Worm (Caenorhabditis elegans): Measurements from ENCODE around the gene Y49F6B.20.

The Y49F6B.20 gene

DNA sequence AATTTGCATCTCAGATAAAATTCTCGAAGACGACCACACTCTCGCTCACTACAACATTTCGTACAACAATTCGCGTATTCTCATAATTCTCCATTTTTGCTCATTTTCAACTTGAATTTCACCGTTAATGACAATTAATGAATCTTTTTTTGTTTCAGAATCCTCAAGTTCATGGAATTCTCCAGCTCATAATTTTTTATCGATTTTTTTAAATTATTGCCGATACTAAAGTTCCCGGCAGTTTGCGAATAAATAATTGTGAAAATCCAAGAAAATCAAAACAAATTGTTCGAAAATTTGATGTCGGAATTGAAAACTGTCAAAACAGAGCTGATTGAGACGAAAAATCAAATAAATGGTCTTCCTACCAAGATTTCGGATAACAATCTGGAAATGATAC is 22.5 kb downstream of the Y49F6B.20 start, which contains the start of gene C16C8.21:
C16C8.21 (plus strand) TSS at position 301 of the 400 bp plus-strand sequence.
- TF ChIP-seq peb-1 (tag; optimal IDR thresholded peaks at IDR 0.05): no peak
- TF ChIP-seq Y55F3AM.14 (GFP tag; optimal IDR thresholded peaks at IDR 0.05): no peak
- no peak for TF ChIP-seq ceh-82 (tag; optimal IDR thresholded peaks at IDR 0.05)
- TF ChIP-seq nhr-129 (tag; optimal IDR thresholded peaks at IDR 0.05): no peak
- no peak for TF ChIP-seq nhr-21 (tag; optimal IDR thresholded peaks at IDR 0.05)
- TF ChIP-seq F13H6.1 (tag; optimal IDR thresholded peaks at IDR 0.05): no peak
- TF ChIP-seq ZK546.5 (tag; optimal IDR thresholded peaks at IDR 0.05): no peak
- no peak for TF ChIP-seq fos-1 (tag; optimal IDR thresholded peaks at IDR 0.05)
- TF ChIP-seq lin-39 (tag; optimal IDR thresholded peaks at IDR 0.05): no peak
- no peak for TF ChIP-seq R02D3.7 (tag; optimal IDR thresholded peaks at IDR 0.05)
- no peak for TF ChIP-seq zag-1 (tag; optimal IDR thresholded peaks at IDR 0.05)
- TF ChIP-seq unc-55 (GFP tag; optimal IDR thresholded peaks at IDR 0.05): no peak

DNA sequence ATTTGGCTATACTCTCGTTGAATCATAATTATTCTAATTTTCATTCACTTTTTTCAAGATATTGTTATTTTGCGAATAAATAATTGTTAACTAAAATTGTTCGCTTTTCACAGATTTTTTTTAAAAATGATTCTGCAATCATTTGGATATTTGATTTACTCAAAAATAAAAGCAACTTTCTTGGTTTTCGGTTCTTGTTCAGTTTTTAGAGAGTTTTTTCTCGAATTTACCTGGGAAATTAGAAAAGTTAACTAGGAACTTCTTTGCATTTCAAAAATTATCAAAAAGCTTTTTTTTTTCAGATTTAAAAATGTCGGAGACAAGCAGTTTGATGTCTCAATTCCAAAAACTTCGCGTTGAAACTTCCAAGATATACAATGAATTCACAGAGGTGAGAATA is 23.8 kb downstream of the Y49F6B.20 start, which contains the start of the genes C16C8.20 and gldi-6:
C16C8.20 (plus strand) TSS at position 301 of the 400 bp plus-strand sequence.
gldi-6 (plus strand) TSS at position 301 of the 400 bp plus-strand sequence.
- no peak for TF ChIP-seq blmp-1 (tag; optimal IDR thresholded peaks at IDR 0.05; ENCODE audit: insufficient read depth)
- no peak for TF ChIP-seq nhr-23 (tag; optimal IDR thresholded peaks at IDR 0.05)
- TF ChIP-seq ztf-1 (GFP tag; conservative IDR thresholded peaks at IDR 0.05): no peak
- TF ChIP-seq nhr-129 (tag; optimal IDR thresholded peaks at IDR 0.05): no peak
- no peak for TF ChIP-seq lsy-2 (tag; optimal IDR thresholded peaks at IDR 0.05)
- no peak for TF ChIP-seq nhr-77 (tag; optimal IDR thresholded peaks at IDR 0.05)

DNA sequence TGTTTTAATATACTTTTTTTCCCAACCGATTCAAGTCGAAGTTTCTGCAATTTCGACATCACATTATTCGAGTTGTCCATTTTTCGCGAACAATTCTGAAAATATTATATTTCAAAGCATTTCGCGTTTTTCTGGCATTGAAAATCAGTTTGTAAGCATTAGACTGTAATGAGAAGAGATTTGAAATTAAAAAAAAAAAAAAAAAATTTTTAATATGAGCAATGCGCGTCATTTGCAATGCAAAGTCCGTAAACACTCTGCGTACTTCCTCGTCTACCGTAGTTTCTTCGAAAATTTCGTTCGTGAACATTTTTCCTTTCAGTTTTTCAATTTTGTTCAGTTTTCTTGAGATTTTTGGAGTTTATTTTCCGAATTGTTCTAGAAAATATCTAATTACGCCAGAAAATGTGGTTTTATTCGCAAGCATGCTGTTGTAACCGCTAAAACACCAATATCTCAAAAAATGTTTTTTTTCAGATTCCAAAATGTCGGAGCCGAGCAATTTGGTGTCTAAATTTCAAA is 25.1 kb downstream of the Y49F6B.20 start, which contains the start of the genes C16C8.5 and C16C8.16:
C16C8.5 (minus strand) TSS at position 101 of the 522 bp plus-strand sequence.
C16C8.16 (plus strand) TSS at position 472 of the 522 bp plus-strand sequence.
- TF ChIP-seq mbf-1 (tag; optimal IDR thresholded peaks at IDR 0.05) (no peak), elt-1 (tag; optimal IDR thresholded peaks at IDR 0.05) (no peak), lin-13 (GFP tag; optimal IDR thresholded peaks at IDR 0.05) (no peak), sem-4 (tag; optimal IDR thresholded peaks at IDR 0.05) (no peak), alr-1 (tag; optimal IDR thresholded peaks at IDR 0.05) (no peak), snpc-4 (tag; optimal IDR thresholded peaks at IDR 0.05) (no peak), blmp-1 (tag; optimal IDR thresholded peaks at IDR 0.05; ENCODE audit: insufficient read depth) (no peak), lin-11 (tag; optimal IDR thresholded peaks at IDR 0.05) (no peak), nhr-10 (tag; optimal IDR thresholded peaks at IDR 0.05) (no peak), gmeb-1 (tag; optimal IDR thresholded peaks at IDR 0.05) (no peak), nhr-6 (tag; optimal IDR thresholded peaks at IDR 0.05) (no peak), sma-3 (GFP tag; optimal IDR thresholded peaks at IDR 0.05) (no peak), aly-2 (tag; optimal IDR thresholded peaks at IDR 0.05) (no peak), skn-1 (tag; optimal IDR thresholded peaks at IDR 0.05) (no peak), nhr-129 (tag; optimal IDR thresholded peaks at IDR 0.05) (no peak), Y55F3AM.14 (GFP tag; optimal IDR thresholded peaks at IDR 0.05) (no peak), nhr-21 (tag; optimal IDR thresholded peaks at IDR 0.05) (no peak), fos-1 (tag; optimal IDR thresholded peaks at IDR 0.05) (no peak)

DNA sequence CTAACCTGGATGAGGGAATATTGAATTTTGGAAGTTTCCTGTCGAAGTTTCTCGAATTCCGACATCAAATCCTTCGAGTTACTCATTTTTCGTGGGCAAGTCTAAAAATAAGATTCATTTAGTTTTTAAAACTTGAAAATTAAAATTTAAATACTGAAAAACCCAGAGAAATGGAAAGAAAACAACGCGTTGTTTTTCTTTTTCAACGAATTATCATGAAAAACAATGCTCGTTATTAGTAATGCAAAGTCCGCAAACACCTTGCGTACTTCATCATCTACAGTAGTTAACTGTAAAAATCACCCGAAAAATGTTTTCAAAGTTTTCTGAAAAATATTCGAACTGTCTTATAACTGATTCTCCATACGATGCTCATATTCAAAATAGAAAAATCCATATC is 26.2 kb downstream of the Y49F6B.20 start, which contains the start of gene C16C8.4:
C16C8.4 (minus strand) TSS at position 101 of the 400 bp plus-strand sequence.
- TF ChIP-seq lin-39 (tag; optimal IDR thresholded peaks at IDR 0.05) (no peak), nhr-11 (tag; optimal IDR thresholded peaks at IDR 0.05) (no peak), mab-5 (tag; optimal IDR thresholded peaks at IDR 0.05) (no peak), ceh-16 (tag; optimal IDR thresholded peaks at IDR 0.05) (no peak), lin-13 (GFP tag; optimal IDR thresholded peaks at IDR 0.05) (no peak), ztf-4 (tag; optimal IDR thresholded peaks at IDR 0.05) (no peak)

DNA sequence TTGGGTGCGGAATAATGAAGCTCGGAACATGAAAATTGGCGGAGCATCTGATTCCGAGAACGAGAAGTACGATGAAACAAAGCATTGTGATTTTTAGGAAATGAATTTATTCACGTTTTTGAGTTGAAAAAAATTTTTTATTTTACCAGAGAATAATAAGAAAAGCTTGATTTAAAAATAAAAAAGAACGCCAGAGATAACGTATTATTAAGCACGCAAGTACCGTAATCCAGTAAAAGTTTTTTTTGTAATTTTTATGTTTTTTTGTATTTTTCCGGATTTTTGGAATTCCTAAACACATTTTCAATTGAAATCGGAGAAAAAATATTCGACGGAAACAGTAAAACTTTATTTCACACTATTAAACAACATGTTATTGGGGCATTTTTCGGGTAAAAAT is 27.3 kb downstream of the Y49F6B.20 start, which contains the start of gene C16C8.22:
C16C8.22 (minus strand) TSS at position 101 of the 400 bp plus-strand sequence.
- TF ChIP-seq lin-39 (tag; optimal IDR thresholded peaks at IDR 0.05) (no peak), nhr-77 (tag; optimal IDR thresholded peaks at IDR 0.05) (no peak), nhr-23 (tag; optimal IDR thresholded peaks at IDR 0.05) (no peak), elt-3 (tag; optimal IDR thresholded peaks at IDR 0.05) (no peak), sma-3 (GFP tag; optimal IDR thresholded peaks at IDR 0.05) (no peak), lsy-2 (tag; optimal IDR thresholded peaks at IDR 0.05) (no peak), aly-2 (tag; optimal IDR thresholded peaks at IDR 0.05) (no peak), F13H6.1 (tag; optimal IDR thresholded peaks at IDR 0.05) (no peak), C34F6.9 (tag; optimal IDR thresholded peaks at IDR 0.05) (no peak), crh-2 (tag; optimal IDR thresholded peaks at IDR 0.05) (no peak), nhr-6 (tag; optimal IDR thresholded peaks at IDR 0.05) (no peak), sem-4 (tag; optimal IDR thresholded peaks at IDR 0.05) (no peak), mbf-1 (tag; optimal IDR thresholded peaks at IDR 0.05) (no peak), peb-1 (tag; optimal IDR thresholded peaks at IDR 0.05) (no peak), nhr-10 (tag; optimal IDR thresholded peaks at IDR 0.05) (no peak), ama-1 (optimal IDR thresholded peaks at IDR 0.05) (no peak), nhr-11 (tag; optimal IDR thresholded peaks at IDR 0.05) (no peak), alr-1 (tag; optimal IDR thresholded peaks at IDR 0.05) (no peak), skn-1 (tag; optimal IDR thresholded peaks at IDR 0.05) (no peak)

Measured in whole organism, L2 larva.